Worm (Caenorhabditis elegans) whole organism, L1 larva: ENCODE measurements around the gene clec-133.

ENCODE experiments used
- ama-1 ChIP-seq: fragments of 150-350 bp; optimal IDR thresholded peaks from 2 replicates; lab custom pipeline; 2014
- ceh-63 ChIP-seq: fragments of 200-800 bp; sonication (Bioruptor generic); optimal IDR thresholded peaks from 2 replicates; lab custom pipeline; 2018; ENCODE audit warnings: mild to moderate bottlenecking, missing genetic modification characterization, missing compliant biosample characterization
- lin-13 ChIP-seq: fragments of 150-350 bp; optimal IDR thresholded peaks from 2 replicates; lab custom pipeline; 2014; ENCODE audit warnings: missing biosample characterization, missing genetic modification reagents, missing genetic modification characterization
- lsy-2 ChIP-seq, 2 experiments: fragments of 150-350 bp; optimal IDR thresholded peaks; 2 replicates each; lab custom pipeline; 2014; ENCODE audit warnings: missing biosample characterization in 2 of 2, missing genetic modification characterization in 2 of 2
- nhr-11 ChIP-seq: fragments of 150-350 bp; optimal IDR thresholded peaks from 2 replicates; lab custom pipeline; 2014; ENCODE audit warnings: missing biosample characterization, missing genetic modification characterization
- nhr-237 ChIP-seq: fragments of 150-350 bp; optimal IDR thresholded peaks from 2 replicates; lab custom pipeline; 2014; ENCODE audit warnings: missing biosample characterization, missing genetic modification characterization
- nhr-76 ChIP-seq: sonication (generic microtip); optimal IDR thresholded peaks from 2 replicates; lab custom pipeline; 2017; ENCODE audit warnings: missing biosample characterization, missing genetic modification characterization
- nhr-85 ChIP-seq: sonication (generic microtip); peaks from one replicate; lab custom pipeline; 2016; ENCODE audit warnings: missing genetic modification characterization, inconsistent platforms, missing compliant biosample characterization
- rnt-1 ChIP-seq: sonication (generic microtip); optimal IDR thresholded peaks from 2 replicates; lab custom pipeline; 2016; ENCODE audit warnings: mild to moderate bottlenecking, missing genetic modification characterization, moderate library complexity, missing compliant biosample characterization
- unc-62 ChIP-seq: fragments of 150-350 bp; optimal IDR thresholded peaks from 2 replicates; lab custom pipeline; 2014; ENCODE audit warnings: missing biosample characterization, missing genetic modification reagents, missing genetic modification characterization

DNA sequence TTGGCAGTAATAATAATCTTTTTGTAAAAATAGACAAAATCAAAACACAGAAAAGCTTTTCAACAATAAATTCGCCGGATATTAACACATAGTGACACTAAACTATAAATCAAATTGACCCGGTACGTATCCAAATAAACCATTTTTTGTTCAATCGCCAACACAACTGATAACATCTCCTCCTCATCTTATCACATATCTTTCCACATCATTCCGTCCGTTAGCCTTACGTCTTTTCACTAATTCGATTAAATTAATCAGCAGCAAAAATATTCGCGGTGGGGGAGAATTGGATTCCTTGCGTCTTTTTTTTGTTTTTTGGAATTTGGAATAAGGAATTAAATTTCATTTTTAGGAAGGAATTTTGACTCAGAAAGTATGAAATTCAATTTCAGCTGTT lies 21.6 kb upstream of the clec-133 start:
- TF ChIP-seq rnt-1 (tag; lab: Kevin White, UChicago) (no peak), lin-13 (GFP tag; lab: Kevin White, UChicago) (no peak), nhr-76 (tag; lab: Kevin White, UChicago) (no peak), ama-1 (lab: Kevin White, UChicago) (no peak), ceh-63 (no peak), lsy-2 (tag; optimal IDR thresholded peaks at IDR 0.05; lab: Kevin White, UChicago) (no peak), nhr-11 (tag; lab: Kevin White, UChicago) (no peak), nhr-85 (tag; lab: Kevin White, UChicago) (no peak), unc-62 (GFP tag; lab: Kevin White, UChicago) (no peak), nhr-237 (no peak)
